Worm (Caenorhabditis elegans): ENCODE results near the gene R01H2.2.

- TF ChIP-seq nfya-1 (tag; optimal IDR thresholded peaks at IDR 0.05; ENCODE audit: insufficient read depth) (no peak), fkh-10 (GFP tag; optimal IDR thresholded peaks at IDR 0.05) (no peak), ama-1 (optimal IDR thresholded peaks at IDR 0.05) (no peak), pqm-1 (tag; optimal IDR thresholded peaks at IDR 0.05) (no peak), nhr-25 (tag; optimal IDR thresholded peaks at IDR 0.05) (no peak), nhr-77 (tag; optimal IDR thresholded peaks at IDR 0.05) (no peak), sea-2 (GFP tag; optimal IDR thresholded peaks at IDR 0.05) (no peak), mdl-1 (tag; optimal IDR thresholded peaks at IDR 0.05) (no peak), snpc-4 (tag; optimal IDR thresholded peaks at IDR 0.05) (no peak), ztf-11 (tag; optimal IDR thresholded peaks at IDR 0.05) (no peak), nhr-11 (tag; optimal IDR thresholded peaks at IDR 0.05) (no peak)
These were observed 47.5 kb upstream of the R01H2.2 start, which contains the start of gene lgc-38 for ce11 chrIII:7008836-7009235.
